Worm (Caenorhabditis elegans) whole organism, L4 larva: ENCODE data around the gene cyn-1.

Source experiments
- ama-1 ChIP-seq: fragments of 150-350 bp; optimal IDR thresholded peaks from 2 replicates; lab custom pipeline; 2014; ENCODE audit warnings: inconsistent platforms, mixed read lengths
- ceh-20 ChIP-seq: fragments of 200-800 bp; sonication (Bioruptor generic); IDR thresholded peaks from 2 replicates; pipeline ENCODE4 v1.3.6; 2022; ENCODE audit warnings: missing genetic modification reagents, missing genetic modification characterization, missing compliant biosample characterization
- ceh-32 ChIP-seq: sonication (generic microtip); optimal IDR thresholded peaks from 2 replicates; lab custom pipeline; 2016; ENCODE audit warnings: mild to moderate bottlenecking, missing genetic modification characterization, missing compliant biosample characterization; ENCODE audit not compliant: poor library complexity
- ceh-62 ChIP-seq: sonication (generic microtip); optimal IDR thresholded peaks from 2 replicates; lab custom pipeline; 2017; ENCODE audit warnings: missing biosample characterization, missing genetic modification characterization
- ctbp-1 ChIP-seq: fragments of 200-800 bp; sonication (Bioruptor generic); IDR thresholded peaks from 2 replicates; pipeline ENCODE4 v1.3.6; 2022; ENCODE audit warnings: missing genetic modification reagents, missing genetic modification characterization, missing compliant biosample characterization
- daf-8 ChIP-seq: fragments of 200-800 bp; sonication (Bioruptor generic); IDR thresholded peaks from 2 replicates; pipeline ENCODE4 v1.3.6; 2022; ENCODE audit warnings: missing genetic modification characterization, missing compliant biosample characterization
- dmd-9 ChIP-seq: fragments of 200-800 bp; sonication (Bioruptor generic); IDR thresholded peaks from 2 replicates; pipeline ENCODE4 v1.3.6; 2022; ENCODE audit warnings: missing genetic modification reagents, missing genetic modification characterization, missing compliant biosample characterization
- duxl-1 ChIP-seq: sonication (generic microtip); optimal IDR thresholded peaks from 2 replicates; lab custom pipeline; 2016; ENCODE audit warnings: mild to moderate bottlenecking, missing genetic modification characterization, moderate library complexity, missing compliant biosample characterization; ENCODE audit not compliant: poor library complexity
- dve-1 ChIP-seq: sonication (generic microtip); optimal IDR thresholded peaks from 2 replicates; lab custom pipeline; 2017; ENCODE audit warnings: antibody characterized with exemption, mild to moderate bottlenecking, missing genetic modification characterization, missing compliant biosample characterization; ENCODE audit not compliant: insufficient read depth
- egl-27 ChIP-seq: sonication (generic microtip); optimal IDR thresholded peaks from 3 replicates; lab custom pipeline; 2017; ENCODE audit warnings: missing biosample characterization, missing genetic modification reagents, missing genetic modification characterization
- egl-43 ChIP-seq: fragments of 200-800 bp; sonication (Bioruptor generic); IDR thresholded peaks from 2 replicates; pipeline ENCODE4 v1.3.6; 2022; ENCODE audit warnings: missing genetic modification reagents, missing genetic modification characterization, missing compliant biosample characterization
- hlh-30 ChIP-seq: sonication (generic microtip); optimal IDR thresholded peaks from 2 replicates; lab custom pipeline; 2017; ENCODE audit warnings: antibody characterized with exemption, mild to moderate bottlenecking, missing genetic modification characterization, missing compliant biosample characterization; ENCODE audit not compliant: insufficient read depth
- lim-7 ChIP-seq: fragments of 200-800 bp; sonication (Bioruptor generic); IDR thresholded peaks from 2 replicates; pipeline ENCODE4 v1.3.6; 2022; ENCODE audit warnings: missing genetic modification characterization, missing compliant biosample characterization
- lin-29 ChIP-seq: fragments of 200-800 bp; sonication (Bioruptor generic); IDR thresholded peaks from 2 replicates; pipeline ENCODE4 v1.3.6; 2022; ENCODE audit warnings: missing genetic modification reagents, missing genetic modification characterization, missing compliant biosample characterization
- lir-3 ChIP-seq: sonication (generic microtip); optimal IDR thresholded peaks from 2 replicates; lab custom pipeline; 2016; ENCODE audit warnings: mild to moderate bottlenecking, missing genetic modification characterization, missing compliant biosample characterization
- mes-2 ChIP-seq: sonication (generic microtip); optimal IDR thresholded peaks from 2 replicates; lab custom pipeline; 2016; ENCODE audit warnings: missing genotype, mild to moderate bottlenecking, missing genetic modification characterization, missing compliant biosample characterization; ENCODE audit not compliant: poor library complexity, severe bottlenecking
- nhr-10 ChIP-seq: fragments of 150-350 bp; optimal IDR thresholded peaks from 2 replicates; lab custom pipeline; 2014; ENCODE audit warnings: missing biosample characterization, missing genetic modification characterization
- nhr-11 ChIP-seq: fragments of 150-350 bp; optimal IDR thresholded peaks from 2 replicates; lab custom pipeline; 2014; ENCODE audit warnings: missing biosample characterization, missing genetic modification characterization
- nhr-25 ChIP-seq: sonication (generic microtip); optimal IDR thresholded peaks from 2 replicates; lab custom pipeline; 2017; ENCODE audit warnings: missing genetic modification characterization, mild to moderate bottlenecking, missing compliant biosample characterization, antibody characterized with exemption, moderate library complexity, borderline replicate concordance; ENCODE audit not compliant: insufficient read depth
- nhr-41 ChIP-seq: fragments of 200-800 bp; sonication (Bioruptor generic); IDR thresholded peaks from 2 replicates; pipeline ENCODE4 v1.3.6; 2022; ENCODE audit warnings: missing genetic modification reagents, missing genetic modification characterization, missing compliant biosample characterization
- pqm-1 ChIP-seq: sonication (generic microtip); optimal IDR thresholded peaks from 2 replicates; lab custom pipeline; 2017; ENCODE audit warnings: missing biosample characterization, missing genetic modification characterization
- sdz-12 ChIP-seq: fragments of 200-800 bp; sonication (Bioruptor generic); optimal IDR thresholded peaks from 2 replicates; lab custom pipeline; 2018; ENCODE audit warnings: mild to moderate bottlenecking, missing genetic modification characterization, missing compliant biosample characterization
- set-16 ChIP-seq: fragments of 200-800 bp; sonication (Bioruptor generic); IDR thresholded peaks from 2 replicates; pipeline ENCODE4 v1.3.6; 2022; ENCODE audit warnings: missing genetic modification reagents, missing genetic modification characterization, missing compliant biosample characterization
- snpc-4 ChIP-seq: fragments of 150-350 bp; optimal IDR thresholded peaks from 2 replicates; lab custom pipeline; 2014; ENCODE audit warnings: missing biosample characterization, missing genetic modification characterization
- tag-97 ChIP-seq: fragments of 200-800 bp; sonication (Bioruptor generic); IDR thresholded peaks from 2 replicates; pipeline ENCODE4 v1.3.6; 2022; ENCODE audit warnings: missing genetic modification characterization, missing compliant biosample characterization
- vab-7 ChIP-seq: fragments of 200-800 bp; sonication (Bioruptor generic); IDR thresholded peaks from 2 replicates; pipeline ENCODE4 v1.3.6; 2022; ENCODE audit warnings: missing genetic modification reagents, missing genetic modification characterization, missing compliant biosample characterization
- zfp-3 ChIP-seq: fragments of 200-800 bp; sonication (Bioruptor generic); conservative IDR thresholded peaks from 2 replicates; pipeline ENCODE4 v1.3.6; 2022; ENCODE audit warnings: missing genetic modification reagents, missing genetic modification characterization, missing compliant biosample characterization
- zip-2 ChIP-seq: fragments of 150-350 bp; optimal IDR thresholded peaks from 2 replicates; lab custom pipeline; 2014; ENCODE audit warnings: missing biosample characterization, missing genetic modification characterization

cyn-1 gene

ce11 chrV:14393504-14393903, 37.6 kb downstream of the cyn-1 start, which contains the start of gene C15H11.1:
Gene C15H11.1 (plus strand): TSS chrV:14393804.
- no peak for TF ChIP-seq ceh-32 (tag; lab: Kevin White, UChicago)
- no peak for TF ChIP-seq ama-1 (lab: Kevin White, UChicago)
- no peak for TF ChIP-seq tag-97
- TF ChIP-seq nhr-10 (tag; lab: Kevin White, UChicago), result no peak
- TF ChIP-seq dmd-9, result no peak

- TF ChIP-seq egl-43 (GFP tag; lab: Robert Waterston, UW) (no peak), nhr-41 (GFP tag; lab: Robert Waterston, UW) (no peak), daf-8 (no peak), ctbp-1 (GFP tag; lab: Robert Waterston, UW) (no peak), nhr-25 (tag; lab: Kevin White, UChicago) (no peak), ama-1 (lab: Kevin White, UChicago) (no peak), set-16 (GFP tag; lab: Robert Waterston, UW) (no peak), egl-27 (no peak), vab-7 (no peak), mes-2 (tag; lab: Kevin White, UChicago) (no peak), lim-7 (GFP tag; lab: Robert Waterston, UW) (no peak), hlh-30 (tag; lab: Kevin White, UChicago) (no peak), zfp-3 (GFP tag; lab: Robert Waterston, UW) (no peak)
- TF ChIP-seq, all 104 proteins: peak for 0
Observed at ce11 chrV:14394743-14395142, 38.9 kb downstream of the cyn-1 start, which contains the start of gene C15H11.13. Gene C15H11.13 (plus strand): TSS chrV:14395043.

ce11 chrV:14396123-14396669, 40.3 kb downstream of the cyn-1 start:
- TF ChIP-seq ctbp-1 (GFP tag; lab: Robert Waterston, UW) (no peak), nhr-11 (no peak), dmd-9 (no peak), nhr-41 (GFP tag; lab: Robert Waterston, UW) (no peak), lir-3 (tag; lab: Kevin White, UChicago) (no peak), ceh-20 (no peak), pqm-1 (tag; lab: Kevin White, UChicago) (no peak), tag-97 (no peak), lin-29 (GFP tag; lab: Robert Waterston, UW) (no peak), dve-1 (no peak), sdz-12 (GFP tag; lab: Kevin White, UChicago) (no peak), egl-43 (GFP tag; lab: Robert Waterston, UW) (no peak), ceh-62 (tag; lab: Kevin White, UChicago) (no peak), zip-2 (tag; lab: Kevin White, UChicago) (no peak)

ce11 chrV:14405647-14406046, 49.8 kb downstream of the cyn-1 start:
- TF ChIP-seq snpc-4 (tag; lab: Kevin White, UChicago), result no peak
- no peak for TF ChIP-seq duxl-1
- TF ChIP-seq, all 104 proteins: peak for 0
